Worm (Caenorhabditis elegans) whole organism, L3 larva: ENCODE data around the gene srt-49.

Experiments
- ZK546.5 ChIP-seq: sonication (generic microtip); optimal IDR thresholded peaks from 2 replicates; lab custom pipeline; 2017; ENCODE audit warnings: missing biosample characterization, missing genetic modification characterization
- ama-1 ChIP-seq: fragments of 150-350 bp; optimal IDR thresholded peaks from 2 replicates; lab custom pipeline; 2018
- ceh-9 ChIP-seq: sonication (generic microtip); optimal IDR thresholded peaks from 2 replicates; lab custom pipeline; 2018; ENCODE audit warnings: missing biosample characterization, missing genetic modification characterization
- elt-3 ChIP-seq, 3 experiments: fragments of 150-350 bp in 1 of 3; sonication (generic microtip) in 2 of 3; optimal IDR thresholded peaks; 2 replicates in 2 of 3; 4 replicates in 1 of 3; lab custom pipeline; 2014 to 2017; ENCODE audit warnings: missing biosample characterization in 3 of 3, missing genetic modification characterization in 3 of 3
- lin-39 ChIP-seq: fragments of 150-350 bp; optimal IDR thresholded peaks from 2 replicates; lab custom pipeline; 2018; ENCODE audit warnings: missing biosample characterization, missing genetic modification reagents, missing genetic modification characterization
- nhr-11 ChIP-seq: fragments of 150-350 bp; optimal IDR thresholded peaks from 2 replicates; lab custom pipeline; 2014; ENCODE audit warnings: missing biosample characterization, missing genetic modification characterization
- nhr-12 ChIP-seq: fragments of 150-350 bp; optimal IDR thresholded peaks from 2 replicates; lab custom pipeline; 2014; ENCODE audit warnings: missing biosample characterization, missing genetic modification characterization
- skn-1 ChIP-seq: fragments of 150-350 bp; optimal IDR thresholded peaks from 2 replicates; lab custom pipeline; 2014; ENCODE audit warnings: missing biosample characterization, missing genetic modification characterization
- snpc-4 ChIP-seq: fragments of 150-350 bp; optimal IDR thresholded peaks from 2 replicates; lab custom pipeline; 2014; ENCODE audit warnings: missing biosample characterization, missing genetic modification characterization
- unc-39 ChIP-seq: sonication (generic microtip); optimal IDR thresholded peaks from 4 replicates; lab custom pipeline; 2017; ENCODE audit warnings: missing biosample characterization, missing genetic modification characterization
- zag-1 ChIP-seq: fragments of 150-350 bp; optimal IDR thresholded peaks from 2 replicates; lab custom pipeline; 2014; ENCODE audit warnings: missing biosample characterization, missing genetic modification characterization
- ztf-4 ChIP-seq: fragments of 150-350 bp; optimal IDR thresholded peaks from 2 replicates; lab custom pipeline; 2014; ENCODE audit warnings: missing biosample characterization, missing genetic modification characterization

DNA sequence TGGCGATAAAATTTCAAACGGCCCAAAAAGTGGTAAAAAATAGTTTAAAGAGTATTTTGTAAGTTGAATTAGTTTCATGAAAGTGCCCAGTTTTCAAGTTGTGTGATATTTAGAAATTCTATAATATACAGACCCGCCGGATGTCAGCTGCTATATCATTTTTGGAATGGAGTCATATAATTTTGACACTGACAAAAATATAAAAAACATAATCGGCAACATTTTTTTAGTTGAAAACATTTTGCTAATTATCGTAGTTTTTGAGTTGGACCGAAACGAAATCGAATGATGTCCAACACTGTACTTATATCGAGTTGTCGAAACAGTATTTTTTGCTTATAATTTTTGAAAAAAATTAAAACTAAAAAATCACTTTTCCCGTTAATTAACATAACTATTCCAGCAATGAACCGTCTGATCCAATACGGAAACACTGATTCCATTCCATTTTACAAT, 5.1 kb upstream of the srt-49 start, which contains the start of gene srt-44:
- TF ChIP-seq ama-1 (lab: Kevin White, UChicago) (no peak), ceh-9 (no peak), skn-1 (tag; lab: Kevin White, UChicago) (no peak), nhr-12 (tag; lab: Kevin White, UChicago) (no peak), snpc-4 (tag; lab: Kevin White, UChicago) (no peak), ZK546.5 (tag; lab: Kevin White, UChicago) (no peak), zag-1 (tag; lab: Kevin White, UChicago) (no peak), lin-39 (tag; lab: Kevin White, UChicago) (no peak), nhr-11 (tag; lab: Kevin White, UChicago) (no peak), ztf-4 (no peak), unc-39 (tag; lab: Kevin White, UChicago) (no peak), elt-3 (tag; optimal IDR thresholded peaks at IDR 0.05; lab: Kevin White, UChicago) (no peak)
